Worm (Caenorhabditis elegans): ENCODE measurements around the gene T05A8.11.

The T05A8.11 gene

ce11 chrII:2747956-2748621 is 22.6 kb upstream of the T05A8.11 start:
- TF ChIP-seq unc-62 (GFP tag; optimal IDR thresholded peaks at IDR 0.05), result no peak

DNA sequence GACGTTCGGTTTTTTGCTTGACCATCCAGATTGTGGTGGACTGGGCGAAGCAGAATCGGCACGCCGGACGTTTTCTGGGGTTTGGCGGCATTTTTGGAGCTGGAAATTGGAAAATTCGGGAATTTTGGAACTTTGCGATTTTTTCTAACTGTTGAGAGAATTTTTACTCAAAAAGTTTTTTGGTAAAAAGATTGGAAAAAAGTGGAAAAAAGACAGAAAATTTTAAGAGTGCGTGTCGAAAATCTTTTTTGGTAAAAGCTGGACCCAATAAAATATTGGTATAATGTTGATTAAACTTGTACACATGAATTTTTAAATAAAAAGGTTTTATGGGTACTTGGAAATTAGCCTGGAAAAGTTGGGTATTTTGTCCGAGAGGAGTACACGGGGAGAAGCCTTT is 16.8 kb upstream of the T05A8.11 start, which contains the start of gene T05A8.7:
TSS of gene T05A8.7 (minus strand) at position 101 of the 400 bp plus-strand sequence.
- no peak for TF ChIP-seq unc-62 (GFP tag; optimal IDR thresholded peaks at IDR 0.05)

DNA sequence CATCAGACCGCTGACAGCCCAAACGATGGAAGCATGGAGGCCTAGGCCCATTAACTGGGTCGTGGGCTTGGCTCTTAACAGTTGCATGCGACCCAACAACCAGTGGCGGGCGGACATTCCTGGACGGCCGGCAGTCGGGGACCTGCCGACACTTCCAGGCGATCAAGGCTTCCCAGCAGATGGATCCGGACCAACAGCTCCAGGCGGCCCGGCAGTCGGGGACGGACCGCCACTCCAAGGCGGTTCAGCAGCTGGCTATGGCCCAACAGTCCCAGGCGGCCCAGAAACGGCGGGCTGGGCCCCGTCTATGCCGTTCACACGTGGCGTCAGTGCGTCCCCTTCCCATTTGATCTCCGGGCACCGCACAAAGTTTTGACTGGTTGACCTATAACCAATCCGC is 15.9 kb upstream of the T05A8.11 start:
- no peak for TF ChIP-seq unc-62 (GFP tag; optimal IDR thresholded peaks at IDR 0.05)

DNA sequence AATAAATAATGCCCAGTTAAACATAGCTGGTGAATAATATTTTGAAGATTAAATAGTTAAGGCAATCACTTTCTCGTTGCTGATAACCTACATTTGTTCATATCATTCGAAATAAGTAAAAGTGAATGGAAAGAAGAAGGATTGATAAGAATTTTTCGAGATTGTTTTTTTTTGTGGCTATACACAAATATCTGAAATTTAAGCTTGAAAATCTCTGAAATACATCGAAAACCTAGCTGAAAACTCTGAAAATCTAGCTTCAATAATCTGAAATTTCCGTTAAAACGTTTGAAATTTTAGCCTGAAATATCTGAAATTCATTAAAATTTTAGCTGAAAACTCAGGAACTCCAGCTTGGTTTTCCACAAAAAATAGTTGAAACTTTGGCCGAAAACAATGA is 14.2 kb upstream of the T05A8.11 start, which contains the start of gene T05A8.6:
TSS of gene T05A8.6 (minus strand) at position 101 of the 400 bp plus-strand sequence.
- TF ChIP-seq unc-62 (GFP tag; optimal IDR thresholded peaks at IDR 0.05), result no peak

ce11 chrII:2736938-2737337 is 11.5 kb upstream of the T05A8.11 start:
- TF ChIP-seq unc-62 (GFP tag; optimal IDR thresholded peaks at IDR 0.05), result no peak

DNA sequence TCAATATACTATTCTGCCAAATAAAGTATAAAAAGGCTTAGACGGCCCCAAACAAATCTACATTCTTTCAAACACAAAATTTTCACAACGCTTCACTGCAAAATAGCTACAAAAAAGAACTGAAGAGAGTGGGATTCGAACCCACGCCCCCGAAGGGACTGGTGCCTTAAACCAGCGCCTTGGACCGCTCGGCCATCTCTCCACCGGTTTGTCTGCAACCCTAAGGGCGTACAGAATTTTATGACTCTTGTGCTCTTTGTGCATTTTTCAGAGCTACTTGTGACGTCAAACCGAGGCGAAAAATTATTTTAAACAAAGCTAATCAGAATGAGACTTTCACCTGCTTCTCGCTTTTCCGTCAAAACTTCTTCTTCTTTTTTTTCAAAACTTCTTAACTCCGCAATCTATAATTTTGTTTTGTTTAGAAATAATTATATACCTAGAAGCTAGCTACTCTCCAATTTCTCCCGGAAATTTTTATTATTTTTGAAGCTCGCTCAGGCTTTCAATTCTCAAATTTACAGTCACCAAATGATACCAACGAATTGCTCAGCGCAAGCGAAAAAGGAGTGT is 10.8 kb upstream of the T05A8.11 start, which contains the start of gene T05A8.8:
TSS of gene T05A8.8 (plus strand) at position 523 of the 573 bp plus-strand sequence.
- TF ChIP-seq unc-62 (GFP tag; optimal IDR thresholded peaks at IDR 0.05), result no peak

DNA sequence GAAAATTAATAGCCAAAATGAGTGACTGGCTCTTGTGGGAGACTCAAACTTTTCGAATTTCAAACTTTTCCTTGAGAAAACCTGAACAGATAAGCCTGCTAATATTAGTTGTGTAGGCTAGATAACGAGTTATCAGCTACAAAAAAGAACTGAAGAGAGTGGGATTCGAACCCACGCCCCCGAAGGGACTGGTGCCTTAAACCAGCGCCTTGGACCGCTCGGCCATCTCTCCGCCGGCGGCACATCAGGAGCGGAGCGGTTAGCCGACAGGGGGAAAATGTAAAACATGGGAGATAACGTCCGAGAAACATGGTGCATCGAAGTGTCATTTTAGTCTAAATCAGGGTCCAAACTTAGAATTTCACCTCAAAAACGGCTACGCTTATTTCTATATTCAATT is 10.2 kb upstream of the T05A8.11 start:
- no peak for TF ChIP-seq unc-62 (GFP tag; optimal IDR thresholded peaks at IDR 0.05)

DNA sequence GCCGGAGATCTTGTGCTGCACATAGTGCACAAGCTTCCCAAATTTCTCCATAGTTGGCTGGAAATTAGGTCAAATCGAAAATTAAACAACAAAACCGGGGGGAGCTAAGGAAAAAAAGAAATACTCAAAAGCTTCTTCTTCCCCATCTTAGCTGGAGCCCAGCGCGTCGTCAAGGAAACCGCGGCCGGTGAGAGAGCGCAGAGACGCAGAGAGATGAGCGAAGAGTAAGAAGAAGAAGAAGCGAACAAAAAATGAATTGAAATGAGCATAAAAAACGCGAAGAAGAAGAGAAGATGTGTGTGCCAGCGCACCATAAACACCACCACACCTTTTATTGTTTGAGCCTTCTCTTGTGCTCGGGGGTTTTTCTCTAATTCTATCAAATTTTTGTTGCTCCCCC is 9.7 kb upstream of the T05A8.11 start, which contains the start of gene wdr-31:
TSS of gene wdr-31 (minus strand) at position 101 of the 400 bp plus-strand sequence.
- TF ChIP-seq unc-62 (GFP tag; optimal IDR thresholded peaks at IDR 0.05), result no peak

- TF ChIP-seq unc-62 (GFP tag; optimal IDR thresholded peaks at IDR 0.05), result no peak
These were observed 9.3 kb upstream of the T05A8.11 start for ce11 chrII:2734735-2735134.

DNA sequence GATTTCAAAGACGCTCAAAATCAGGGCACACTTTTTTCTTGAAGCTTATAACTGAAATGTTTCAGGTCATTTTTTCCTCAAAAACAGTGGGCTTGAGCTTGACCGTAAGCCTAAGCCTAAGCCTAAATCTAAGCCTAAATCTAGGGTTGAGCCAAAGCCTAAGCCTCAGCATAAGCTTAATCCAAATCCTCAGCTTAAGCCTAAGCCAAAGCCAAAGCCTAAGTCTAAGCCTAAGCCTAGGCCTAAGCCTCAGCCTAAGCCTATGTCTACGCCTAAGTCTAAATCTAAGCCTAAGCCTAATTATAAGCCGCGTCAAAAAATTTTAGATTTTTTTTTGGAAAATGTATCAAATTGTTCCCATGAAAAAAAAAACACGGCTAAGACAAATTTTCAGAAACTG is 8.8 kb upstream of the T05A8.11 start:
- no peak for TF ChIP-seq unc-62 (GFP tag; optimal IDR thresholded peaks at IDR 0.05)

- TF ChIP-seq unc-62 (GFP tag; optimal IDR thresholded peaks at IDR 0.05), result no peak
These were observed 5.2 kb upstream of the T05A8.11 start for ce11 chrII:2730647-2731046.

ce11 chrII:2726774-2727173 is 1.3 kb upstream of the T05A8.11 start:
- TF ChIP-seq unc-62 (GFP tag; optimal IDR thresholded peaks at IDR 0.05), result no peak

ce11 chrII:2721992-2722391 is 3.5 kb downstream of the T05A8.11 start:
- TF ChIP-seq unc-62 (GFP tag; optimal IDR thresholded peaks at IDR 0.05), result no peak

- no peak for TF ChIP-seq unc-62 (GFP tag; optimal IDR thresholded peaks at IDR 0.05)
These were observed 6.2 kb downstream of the T05A8.11 start for ce11 chrII:2719212-2719611.

- no peak for TF ChIP-seq unc-62 (GFP tag; optimal IDR thresholded peaks at IDR 0.05)
These were observed 8.1 kb downstream of the T05A8.11 start, which contains the start of gene T05A8.3 for ce11 chrII:2717335-2717734. Gene T05A8.3 (minus strand): TSS chrII:2717435.

DNA sequence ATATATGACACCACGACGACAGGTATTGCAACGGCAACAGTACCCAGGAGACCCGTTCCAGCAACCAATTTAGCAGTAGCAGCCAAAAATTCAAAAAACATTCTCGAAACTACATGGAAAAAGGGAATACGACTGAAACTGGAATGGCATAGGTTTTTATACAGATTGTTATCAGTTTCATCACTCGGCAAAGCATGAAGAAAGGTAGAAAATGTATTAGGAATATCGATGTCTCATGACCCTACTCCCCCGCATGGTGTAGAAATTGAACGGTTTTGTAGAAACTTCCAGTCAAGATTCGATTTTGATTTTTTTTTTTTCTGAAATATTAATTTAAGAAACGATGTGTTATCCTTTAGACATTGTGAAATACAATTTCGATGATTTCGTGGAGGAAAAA is 14.5 kb downstream of the T05A8.11 start, which contains the start of gene T05A8.2:
TSS of gene T05A8.2 (minus strand) at position 101 of the 400 bp plus-strand sequence.
- TF ChIP-seq unc-62 (GFP tag; optimal IDR thresholded peaks at IDR 0.05), result no peak

ce11 chrII:2709942-2710341 is 15.5 kb downstream of the T05A8.11 start, which contains the start of gene T05A8.1:
Gene T05A8.1 (minus strand): TSS chrII:2710042.
- no peak for TF ChIP-seq unc-62 (GFP tag; optimal IDR thresholded peaks at IDR 0.05)
